Worm (Caenorhabditis elegans): Measurements from ENCODE around the gene C05D12.1.

C05D12.1 gene

DNA sequence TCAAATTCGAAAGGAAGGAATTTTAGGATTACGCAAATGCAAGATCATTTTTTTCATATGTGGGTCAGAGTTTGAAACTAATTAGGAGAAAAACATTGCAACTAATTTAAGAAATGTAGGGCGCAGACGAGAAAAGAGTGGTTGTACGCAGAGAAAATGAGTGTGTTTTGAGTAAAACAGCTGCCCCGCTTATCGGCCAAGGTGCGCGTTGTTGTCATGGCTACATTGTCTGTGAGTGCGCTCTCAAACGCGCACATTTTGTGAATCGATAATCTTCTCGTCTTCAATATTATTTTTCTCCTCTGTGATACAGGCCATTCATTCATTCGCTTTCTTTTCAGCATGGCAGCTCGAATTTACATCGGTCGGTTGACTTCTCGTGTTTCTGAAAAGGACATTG lies 38.1 kb upstream of the C05D12.1 start:
- TF ChIP-seq nfyb-1 (GFP tag; IDR thresholded peaks at IDR 0.05) = 0 out of 2 replicates have a peak, but pooled peaks have one; percentile 31
- TF ChIP-seq bed-2 (GFP tag; IDR thresholded peaks at IDR 0.05) = no peak
- peak; percentile 37; the same call in 1 of the 2 replicates for TF ChIP-seq madf-6 (GFP tag; IDR thresholded peaks at IDR 0.05)
- no peak for TF ChIP-seq cebp-1 (GFP tag; IDR thresholded peaks at IDR 0.05)
- peak; percentile 31 for TF ChIP-seq cebp-1 (tag; optimal IDR thresholded peaks at IDR 0.05)
- TF ChIP-seq attf-3 (GFP tag; conservative IDR thresholded peaks at IDR 0.05) = no peak

ce11 chrII:11453025-11453424 lies 37.5 kb upstream of the C05D12.1 start, which contains the start of gene rsp-1:
TSS of gene rsp-1 (plus strand) at chrII:11453362.
- TF ChIP-seq mxl-1 (tag; optimal IDR thresholded peaks at IDR 0.05) (no peak), C17E4.6 (GFP tag; IDR thresholded peaks at IDR 0.05) (peak; percentile 69), B0019.2 (GFP tag; conservative IDR thresholded peaks at IDR 0.05) (peak; percentile 67; the same call in 1 of the 2 replicates), Y53F4B.3 (GFP tag; IDR thresholded peaks at IDR 0.05) (no peak), ztf-22 (GFP tag; optimal IDR thresholded peaks at IDR 0.05) (no peak), fkh-3 (tag; optimal IDR thresholded peaks at IDR 0.05) (no peak), zfh-2 (GFP tag; conservative IDR thresholded peaks at IDR 0.05) (peak; percentile 74), mcd-1 (GFP tag; IDR thresholded peaks at IDR 0.05) (peak; percentile 90), nfyb-1 (GFP tag; IDR thresholded peaks at IDR 0.05) (peak; percentile 86), F57C9.4 (tag; optimal IDR thresholded peaks at IDR 0.05) (no peak), snpc-4 (GFP tag; optimal IDR thresholded peaks at IDR 0.05) (no peak), snpc-4 (tag; optimal IDR thresholded peaks at IDR 0.05) (peak; percentile 73 to 82 (median 80)), F57A8.1 (GFP tag; optimal IDR thresholded peaks at IDR 0.05) (no peak), unc-130 (GFP tag; optimal IDR thresholded peaks at IDR 0.05) (no peak), sdz-38 (tag; optimal IDR thresholded peaks at IDR 0.05) (no peak), pbrm-1 (GFP tag; IDR thresholded peaks at IDR 0.05) (peak; percentile 91), snpc-1.1 (tag; optimal IDR thresholded peaks at IDR 0.05; ENCODE audit: insufficient read depth) (peak; percentile 42), K12H6.12 (tag; optimal IDR thresholded peaks at IDR 0.05) (peak; percentile 80), ztf-28 (GFP tag; IDR thresholded peaks at IDR 0.05) (0 out of 2 replicates have a peak, but pooled peaks have one; percentile 49), hrde-1 (tag; optimal IDR thresholded peaks at IDR 0.05; ENCODE audit: borderline replicate concordance) (peak; percentile 36), D2030.7 (GFP tag; IDR thresholded peaks at IDR 0.05) (peak; percentile 77), die-1 (tag; optimal IDR thresholded peaks at IDR 0.05) (peak; percentile 11), snpc-3.4 (tag; optimal IDR thresholded peaks at IDR 0.05) (peak; percentile 81), nhr-80 (tag; optimal IDR thresholded peaks at IDR 0.05) (peak; percentile 95), him-1 (tag; optimal IDR thresholded peaks at IDR 0.05) (no peak), B0261.1 (tag; optimal IDR thresholded peaks at IDR 0.05) (peak; percentile 12), lin-40 (tag; optimal IDR thresholded peaks at IDR 0.05) (peak; percentile 88), F52B5.7 (tag; optimal IDR thresholded peaks at IDR 0.05) (peak; percentile 16), rcor-1 (GFP tag; IDR thresholded peaks at IDR 0.05) (peak; percentile 88), lin-35 (GFP tag; optimal IDR thresholded peaks at IDR 0.05) (peak in 2 of 3 experiments; percentile 74 to 93), nhr-90 (tag; optimal IDR thresholded peaks at IDR 0.05) (peak; percentile 23), attf-6 (GFP tag; IDR thresholded peaks at IDR 0.05) (no peak; the same call in 1 of the 2 replicates), hmg-1.2 (GFP tag; IDR thresholded peaks at IDR 0.05) (peak; percentile 61), cebp-2 (GFP tag; IDR thresholded peaks at IDR 0.05) (no peak), F22D6.2 (tag; optimal IDR thresholded peaks at IDR 0.05) (peak; percentile 27), somi-1 (GFP tag; optimal IDR thresholded peaks at IDR 0.05) (peak; percentile 21), F10E7.11 (tag; optimal IDR thresholded peaks at IDR 0.05) (no peak), let-607 (tag; optimal IDR thresholded peaks at IDR 0.05) (peak; percentile 54 to 73), madf-6 (GFP tag; IDR thresholded peaks at IDR 0.05) (peak; percentile 84), ekl-4 (GFP tag; IDR thresholded peaks at IDR 0.05) (peak; percentile 94), T26A5.8 (tag; optimal IDR thresholded peaks at IDR 0.05) (no peak), F33H1.4 (GFP tag; IDR thresholded peaks at IDR 0.05) (peak; percentile 76), ceh-100 (GFP tag; IDR thresholded peaks at IDR 0.05) (peak; percentile 78)
